Fruit fly (Drosophila melanogaster): ENCODE results near the gene CG33630.

CG33630 gene

DNA sequence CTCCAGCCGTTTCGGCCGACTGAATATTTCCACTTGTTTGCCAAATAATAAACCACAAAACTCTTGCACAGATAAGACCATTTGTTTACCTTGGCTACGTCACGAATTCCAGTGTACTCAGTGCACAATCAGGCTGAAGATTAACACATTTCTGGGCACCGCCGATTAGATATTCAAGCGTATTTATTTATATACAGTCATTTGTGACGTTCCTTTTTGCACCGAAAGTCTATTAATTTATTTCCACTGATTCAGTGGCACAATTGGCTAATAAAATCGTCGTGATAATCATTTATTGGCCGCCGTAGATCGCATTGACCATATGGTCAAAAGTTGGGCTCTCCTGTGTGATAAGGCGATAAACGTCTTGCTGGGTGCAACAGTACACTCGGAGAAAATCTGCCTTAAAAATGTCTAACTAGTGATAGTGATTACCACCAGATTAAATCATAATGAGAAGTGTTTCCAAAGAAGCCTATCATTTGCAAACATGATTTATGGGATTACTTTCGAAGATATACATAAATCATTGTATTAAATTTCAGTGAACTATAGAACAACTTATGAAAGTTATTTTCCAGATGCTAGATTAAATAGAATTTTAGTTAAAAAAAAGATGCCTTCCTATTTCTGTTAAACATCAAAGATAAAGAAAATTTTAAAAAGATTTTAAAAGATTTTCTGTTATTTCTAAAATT, 8.0 kb upstream of the CG33630 start (continued):
- TF ChIP-seq Sox102F (GFP tag; optimal IDR thresholded peaks at IDR 0.05) (no peak), zen (tag; optimal IDR thresholded peaks at IDR 0.05) (no peak), en (GFP tag; optimal IDR thresholded peaks at IDR 0.05) (no peak), CG4854 (GFP tag; optimal IDR thresholded peaks at IDR 0.05) (no peak), CG2678 (tag; optimal IDR thresholded peaks at IDR 0.05) (peak; percentile 62), Vsx1 (GFP tag; optimal IDR thresholded peaks at IDR 0.05) (peak; percentile 93), Ssrp (tag; optimal IDR thresholded peaks at IDR 0.05) (no peak), Neu2 (GFP tag; optimal IDR thresholded peaks at IDR 0.05; ENCODE audit: borderline replicate concordance) (no peak), CG1233 (GFP tag; optimal IDR thresholded peaks at IDR 0.05) (peak; percentile 0), CG15696 (tag; optimal IDR thresholded peaks at IDR 0.05) (no peak)

DNA sequence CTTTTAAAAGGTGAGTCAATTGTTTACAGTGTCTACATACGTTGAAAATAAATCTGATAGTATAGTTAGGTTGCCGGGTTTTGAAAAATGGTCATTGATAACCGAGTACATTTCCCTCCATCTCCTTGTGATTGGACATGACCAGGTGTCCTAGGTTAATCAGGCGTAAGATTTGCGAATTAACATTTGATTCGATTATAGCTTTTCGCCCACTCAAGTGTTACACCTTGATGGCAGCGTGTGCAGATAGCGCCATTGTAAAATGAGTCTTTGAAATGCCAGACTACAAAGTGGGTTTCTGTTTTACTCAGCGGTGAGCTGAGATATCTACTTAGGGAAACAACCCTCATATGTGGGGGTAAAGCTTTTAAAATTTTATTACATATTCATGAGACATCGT, 7.4 kb upstream of the CG33630 start:
- peak; percentile 34 for TF ChIP-seq CG2120 (GFP tag; optimal IDR thresholded peaks at IDR 0.05)
- peak; percentile 24 for TF ChIP-seq CG7556 (GFP tag; optimal IDR thresholded peaks at IDR 0.05)
- peak; percentile 30 for TF ChIP-seq sug (tag; optimal IDR thresholded peaks at IDR 0.05)
- no peak for TF ChIP-seq Bteb2 (GFP tag; optimal IDR thresholded peaks at IDR 0.05)
- peak; percentile 79 for TF ChIP-seq exex (tag; optimal IDR thresholded peaks at IDR 0.05)
- TF ChIP-seq mirr (GFP tag; optimal IDR thresholded peaks at IDR 0.05): peak; percentile 82

DNA sequence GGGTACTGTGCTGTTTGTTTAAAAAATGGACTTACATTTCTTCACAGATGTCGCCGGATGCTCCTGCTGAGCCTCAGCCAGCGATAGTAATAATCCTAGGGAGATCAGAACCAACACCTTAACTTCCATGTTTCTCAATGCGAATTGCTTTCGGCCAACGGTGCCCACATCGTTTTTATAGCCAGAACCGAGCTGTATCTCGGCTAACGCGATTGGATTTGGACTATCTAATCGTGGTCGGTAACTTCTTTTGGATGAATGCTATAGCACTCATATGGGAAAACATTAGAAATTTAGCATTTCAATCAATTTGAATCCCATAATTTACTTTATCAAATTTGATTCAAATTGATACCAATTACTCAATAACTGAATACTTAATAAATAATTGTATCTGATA, 6.5 kb upstream of the CG33630 start, which contains the start of gene Npc2d:
TSS of gene Npc2d (minus strand) at position 133 of the 400 bp plus-strand sequence.
- TF ChIP-seq Pdp1 (GFP tag; optimal IDR thresholded peaks at IDR 0.05) (no peak), CG10979 (tag; optimal IDR thresholded peaks at IDR 0.05) (no peak), CG18011 (GFP tag; optimal IDR thresholded peaks at IDR 0.05) (peak; percentile 81), ftz-f1 (GFP tag; optimal IDR thresholded peaks at IDR 0.05) (no peak), GATAe (GFP tag; conservative IDR thresholded peaks at IDR 0.05) (peak; percentile 44; the same call in 1 of the 2 replicates), Dll (GFP tag; IDR thresholded peaks at IDR 0.05; ENCODE audit: partially characterized antibody) (no peak), salm (tag; optimal IDR thresholded peaks at IDR 0.05) (no peak), dysf (GFP tag; IDR thresholded peaks at IDR 0.05) (no peak), exex (tag; optimal IDR thresholded peaks at IDR 0.05) (peak; percentile 24), lmd (GFP tag; IDR thresholded peaks at IDR 0.05) (no peak), CG31388 (GFP tag; optimal IDR thresholded peaks at IDR 0.05) (no peak), Deaf1 (tag; optimal IDR thresholded peaks at IDR 0.05) (peak; percentile 57), Trl (optimal IDR thresholded peaks at IDR 0.05) (no peak), Trl (GFP tag; optimal IDR thresholded peaks at IDR 0.05) (no peak), tx (GFP tag; optimal IDR thresholded peaks at IDR 0.05) (no peak)

DNA sequence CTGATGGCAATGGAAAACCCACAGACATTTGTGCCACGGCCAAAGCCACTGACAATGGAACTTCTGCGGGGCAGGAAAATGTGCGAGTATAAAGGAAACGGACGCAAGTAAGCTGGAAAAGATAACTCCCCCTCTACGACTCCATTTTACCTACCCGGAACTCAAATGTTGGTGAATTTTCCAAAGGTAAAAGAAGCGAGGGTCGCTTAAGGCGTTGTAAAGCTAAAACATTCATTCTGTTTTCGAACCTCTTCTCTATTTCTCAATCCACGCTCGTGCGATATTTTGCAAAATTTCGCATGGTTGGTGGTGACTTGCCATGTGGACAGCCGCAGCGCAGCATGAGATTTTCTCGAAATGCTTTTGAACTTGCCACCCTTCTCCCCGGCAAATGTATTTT, 5.8 kb upstream of the CG33630 start:
- peak; percentile 86 for TF ChIP-seq CG18476 (GFP tag; optimal IDR thresholded peaks at IDR 0.05)
- no peak for TF ChIP-seq gfzf (GFP tag; optimal IDR thresholded peaks at IDR 0.05)
- 0 out of 2 replicates have a peak, but pooled peaks have one; percentile 8 for TF ChIP-seq CG10959 (GFP tag; IDR thresholded peaks at IDR 0.05)
- peak; percentile 65 for TF ChIP-seq hkb (optimal IDR thresholded peaks at IDR 0.05)
- no peak for TF ChIP-seq hkb (GFP tag; IDR thresholded peaks at IDR 0.05)
- peak; percentile 56 for TF ChIP-seq pros (GFP tag; optimal IDR thresholded peaks at IDR 0.05)

All from whole organism, embryonic.